Fruit fly (Drosophila melanogaster) whole organism, embryonic: ENCODE results near the gene CG32236.

Experiments used
- Awh ChIP-seq: fragments of 200-800 bp; sonication (Bioruptor generic); IDR thresholded peaks from 2 replicates; pipeline ENCODE4, ENCODE4 v1.3.6; 2022; ENCODE audit warnings: missing biosample characterization, missing genetic modification characterization
- CG10366 ChIP-seq: fragments of 200-800 bp; sonication (Bioruptor generic); IDR thresholded peaks from 2 replicates; pipeline ENCODE4 v1.3.6; 2022; ENCODE audit warnings: missing biosample characterization, missing genetic modification characterization
- CG11504 ChIP-seq: fragments of 200-800 bp; sonication (Bioruptor generic); optimal IDR thresholded peaks from 3 replicates; lab custom pipeline; 2019; ENCODE audit warnings: missing biosample characterization, mild to moderate bottlenecking, missing genetic modification characterization, moderate library complexity
- CG12391 ChIP-seq: fragments of 200-800 bp; sonication (Bioruptor generic); optimal IDR thresholded peaks from 3 replicates; lab custom pipeline; 2018; ENCODE audit warnings: missing biosample characterization, mild to moderate bottlenecking, missing genetic modification characterization, moderate library complexity
- CG14050 ChIP-seq: fragments of 200-800 bp; sonication (Bioruptor generic); IDR thresholded peaks from 3 replicates; pipeline ENCODE4 v1.3.6; 2022; ENCODE audit warnings: missing biosample characterization, missing genetic modification characterization
- CG14710 ChIP-seq: fragments of 200-800 bp; sonication (Bioruptor generic); optimal IDR thresholded peaks from 3 replicates; lab custom pipeline; 2019; ENCODE audit warnings: missing biosample characterization, mild to moderate bottlenecking, missing genetic modification characterization, moderate library complexity
- CG15514 ChIP-seq: fragments of 200-800 bp; sonication (Bioruptor generic); optimal IDR thresholded peaks from 3 replicates; lab custom pipeline; 2017; ENCODE audit warnings: missing biosample characterization, missing genetic modification characterization, mild to moderate bottlenecking, moderate library complexity, missing genetic modification reagents
- CG17568 ChIP-seq: fragments of 200-800 bp; sonication (Bioruptor generic); optimal IDR thresholded peaks from 2 replicates; lab custom pipeline; 2018; ENCODE audit warnings: missing biosample characterization, mild to moderate bottlenecking, missing genetic modification characterization, moderate library complexity
- CG17802 ChIP-seq: fragments of 200-800 bp; sonication (Bioruptor generic); optimal IDR thresholded peaks from 2 replicates; lab custom pipeline; 2018; ENCODE audit warnings: missing biosample characterization, mild to moderate bottlenecking, missing genetic modification characterization, moderate library complexity
- CG2889 ChIP-seq: fragments of 200-800 bp; sonication (Bioruptor generic); IDR thresholded peaks from 3 replicates; pipeline ENCODE4 v1.3.6; 2022; ENCODE audit warnings: missing biosample characterization, missing genetic modification characterization
- CG30020 ChIP-seq: fragments of 200-800 bp; optimal IDR thresholded peaks from 2 replicates; lab custom pipeline; 2019; ENCODE audit warnings: missing biosample characterization, mild to moderate bottlenecking, missing genetic modification characterization, moderate library complexity
- CG4730 ChIP-seq: fragments of 200-800 bp; sonication (Bioruptor generic); IDR thresholded peaks from 2 replicates; pipeline ENCODE4 v1.3.6; 2022; ENCODE audit warnings: missing biosample characterization, missing genetic modification characterization
- CG5245 ChIP-seq: fragments of 200-800 bp; sonication (Bioruptor generic); optimal IDR thresholded peaks from 3 replicates; lab custom pipeline; 2016; ENCODE audit warnings: missing biosample characterization, missing genetic modification characterization
- CG8089 ChIP-seq: fragments of 200-800 bp; sonication (Bioruptor generic); optimal IDR thresholded peaks from 3 replicates; lab custom pipeline; 2016; ENCODE audit warnings: missing biosample characterization, missing genetic modification characterization
- CG8359 ChIP-seq: fragments of 200-800 bp; sonication (Bioruptor generic); optimal IDR thresholded peaks from 2 replicates; lab custom pipeline; 2017; ENCODE audit warnings: missing biosample characterization, mild to moderate bottlenecking, missing genetic modification characterization, borderline replicate concordance
- Chrac-16 ChIP-seq: fragments of 200-800 bp; sonication (Bioruptor generic); optimal IDR thresholded peaks from 3 replicates; lab custom pipeline; 2016; ENCODE audit warnings: missing biosample characterization, missing genetic modification characterization
- Dad ChIP-seq: fragments of 200-800 bp; sonication (Bioruptor generic); optimal IDR thresholded peaks from 3 replicates; lab custom pipeline; 2016; ENCODE audit warnings: missing biosample characterization, missing genetic modification characterization
- Drgx ChIP-seq: fragments of 200-800 bp; sonication (Bioruptor generic); IDR thresholded peaks from 2 replicates; pipeline ENCODE4 v1.3.6; 2022; ENCODE audit warnings: missing biosample characterization, missing genetic modification characterization
- HLH3B ChIP-seq: fragments of 200-800 bp; sonication (Bioruptor generic); IDR thresholded peaks from 2 replicates; pipeline ENCODE4 v1.3.6; 2022; ENCODE audit warnings: missing biosample characterization, missing genetic modification characterization
- Hand ChIP-seq: fragments of 200-800 bp; sonication (Bioruptor generic); optimal IDR thresholded peaks from 2 replicates; lab custom pipeline; 2017; ENCODE audit warnings: mild to moderate bottlenecking, missing biosample characterization, missing genetic modification reagents, missing genetic modification characterization
- Hsf ChIP-seq: fragments of 200-800 bp; sonication (Bioruptor generic); optimal IDR thresholded peaks from 3 replicates; lab custom pipeline; 2016; ENCODE audit warnings: missing biosample characterization, missing genetic modification characterization
- Med ChIP-seq: fragments of 200-800 bp; sonication (Bioruptor generic); peaks from one replicate; lab custom pipeline; 2016; ENCODE audit warnings: missing biosample characterization, missing genetic modification characterization, mild to moderate bottlenecking, inconsistent platforms, moderate library complexity
- NC2β ChIP-seq: fragments of 200-800 bp; sonication (Bioruptor generic); optimal IDR thresholded peaks from 2 replicates; lab custom pipeline; 2016; ENCODE audit warnings: missing biosample characterization, missing genetic modification characterization
- Pdp1 ChIP-seq, 2 experiments: fragments of 200-800 bp; sonication (Bioruptor generic); optimal IDR thresholded peaks; 3 replicates each; lab custom pipeline; 2016; ENCODE audit warnings: missing biosample characterization in 2 of 2, missing genetic modification characterization in 2 of 2, mild to moderate bottlenecking in 1 of 2, moderate library complexity in 1 of 2
- Ptx1 ChIP-seq: fragments of 200-800 bp; sonication (Bioruptor generic); IDR thresholded peaks from 2 replicates; pipeline ENCODE4 v1.3.6; 2022; ENCODE audit warnings: missing biosample characterization, missing genetic modification characterization
- Sox102F ChIP-seq: fragments of 200-800 bp; sonication (Bioruptor generic); optimal IDR thresholded peaks from 2 replicates; lab custom pipeline; 2018; ENCODE audit warnings: missing biosample characterization, mild to moderate bottlenecking, missing genetic modification characterization, moderate library complexity
- Sry-δ ChIP-seq: fragments of 200-800 bp; sonication (Bioruptor generic); optimal IDR thresholded peaks from 2 replicates; lab custom pipeline; 2016; ENCODE audit warnings: missing biosample characterization, missing genetic modification characterization
- Ssrp ChIP-seq: fragments of 200-800 bp; sonication (Bioruptor generic); optimal IDR thresholded peaks from 2 replicates; lab custom pipeline; 2018; ENCODE audit warnings: missing biosample characterization, mild to moderate bottlenecking, missing genetic modification characterization, moderate library complexity
- ara ChIP-seq: fragments of 200-800 bp; sonication (Bioruptor generic); IDR thresholded peaks from 2 replicates; pipeline ENCODE4 v1.3.6; 2022; ENCODE audit warnings: missing biosample characterization, missing genetic modification characterization
- bsh ChIP-seq, 2 experiments: fragments of 200-800 bp; sonication (Bioruptor generic); optimal IDR thresholded peaks; 2 replicates each; lab custom pipeline; 2017 to 2018; ENCODE audit warnings: mild to moderate bottlenecking in 2 of 2, missing biosample characterization in 2 of 2, missing genetic modification characterization in 2 of 2, moderate library complexity in 1 of 2
- chif ChIP-seq, 2 experiments: fragments of 200-800 bp; sonication (Bioruptor generic); optimal IDR thresholded peaks; 3 replicates each; lab custom pipeline; 2016; ENCODE audit warnings: missing biosample characterization in 2 of 2, missing genetic modification characterization in 2 of 2
- ci ChIP-seq: fragments of 200-800 bp; sonication (Bioruptor generic); IDR thresholded peaks from 3 replicates; pipeline ENCODE4 v1.3.6; 2022; ENCODE audit warnings: missing biosample characterization, missing genetic modification characterization
- croc ChIP-seq: fragments of 200-800 bp; sonication (Bioruptor generic); conservative IDR thresholded peaks from 3 replicates; pipeline ENCODE4 v1.3.6; 2022; ENCODE audit warnings: missing biosample characterization, missing genetic modification characterization
- dati ChIP-seq: fragments of 200-800 bp; sonication (Bioruptor generic); IDR thresholded peaks from 2 replicates; pipeline ENCODE4 v1.3.6; 2022; ENCODE audit warnings: missing biosample characterization, missing genetic modification characterization
- dmrt99B ChIP-seq: fragments of 200-800 bp; sonication (Bioruptor generic); optimal IDR thresholded peaks from 2 replicates; lab custom pipeline; 2018; ENCODE audit warnings: missing biosample characterization, mild to moderate bottlenecking, missing genetic modification characterization, moderate library complexity
- gce ChIP-seq: fragments of 200-800 bp; sonication (Bioruptor generic); IDR thresholded peaks from 3 replicates; pipeline ENCODE4 v1.3.6; 2022; ENCODE audit warnings: missing biosample characterization, missing genetic modification characterization
- gcm2 ChIP-seq: fragments of 200-800 bp; sonication (Bioruptor generic); optimal IDR thresholded peaks from 2 replicates; lab custom pipeline; 2016; ENCODE audit warnings: missing biosample characterization, missing genetic modification characterization
- grau ChIP-seq: fragments of 200-800 bp; optimal IDR thresholded peaks from 3 replicates; lab custom pipeline; 2019; ENCODE audit warnings: missing biosample characterization, mild to moderate bottlenecking, missing genetic modification characterization, moderate library complexity
- hkb ChIP-seq, 2 experiments: fragments of 200-800 bp in 1 of 2; fragments of >200 bp in 1 of 2; sonication (Bioruptor generic) in 1 of 2; IDR thresholded peaks in 1 of 2; optimal IDR thresholded peaks in 1 of 2; 2 replicates each; pipeline versions ENCODE4 v1.3.6 to Lab custom; 2017 to 2022; ENCODE audit warnings: missing biosample characterization in 1 of 2, missing genetic modification characterization in 1 of 2
- kni ChIP-seq: fragments of 200-800 bp; sonication (Bioruptor generic); optimal IDR thresholded peaks from 3 replicates; lab custom pipeline; 2017; ENCODE audit warnings: mild to moderate bottlenecking, missing biosample characterization, missing genetic modification reagents, missing genetic modification characterization
- lmd ChIP-seq: fragments of 200-800 bp; sonication (Bioruptor generic); IDR thresholded peaks from 2 replicates; pipeline ENCODE4 v1.3.6; 2022; ENCODE audit warnings: missing biosample characterization, missing genetic modification characterization
- maf-S ChIP-seq: fragments of 200-800 bp; sonication (Bioruptor generic); optimal IDR thresholded peaks from 2 replicates; lab custom pipeline; 2016; ENCODE audit warnings: missing biosample characterization, missing genetic modification characterization
- otp ChIP-seq: fragments of 200-800 bp; sonication (Bioruptor generic); IDR thresholded peaks from 3 replicates; pipeline ENCODE4, ENCODE4 v1.3.6; 2022; ENCODE audit warnings: missing biosample characterization, missing genetic modification characterization
- pho ChIP-seq: fragments of 200-800 bp; sonication (Bioruptor generic); optimal IDR thresholded peaks from 2 replicates; lab custom pipeline; 2016; ENCODE audit warnings: missing biosample characterization, missing genetic modification characterization
- prd ChIP-seq, 3 experiments: fragments of >200 bp in 2 of 3; fragments of 200-800 bp in 1 of 3; sonication (Bioruptor generic) in 1 of 3; optimal IDR thresholded peaks in 2 of 3; IDR thresholded peaks in 1 of 3; 2 replicates in 2 of 3; 3 replicates in 1 of 3; pipeline versions ENCODE4 v1.3.6 to Lab custom; 2017 to 2022; ENCODE audit warnings: missing biosample characterization in 1 of 3, missing genetic modification characterization in 1 of 3
- psq ChIP-seq: fragments of 200-800 bp; sonication (Bioruptor generic); optimal IDR thresholded peaks from 2 replicates; lab custom pipeline; 2017; ENCODE audit warnings: missing biosample characterization, missing genetic modification characterization
- seq ChIP-seq: fragments of 200-800 bp; sonication (Bioruptor generic); IDR thresholded peaks from 2 replicates; pipeline ENCODE4 v1.3.6; 2022; ENCODE audit warnings: missing biosample characterization, missing genetic modification characterization
- sim ChIP-seq: fragments of 200-800 bp; sonication (Bioruptor generic); IDR thresholded peaks from 2 replicates; pipeline ENCODE4 v1.3.6; 2022; ENCODE audit warnings: missing biosample characterization, missing genetic modification characterization
- sob ChIP-seq: fragments of 200-800 bp; sonication (Bioruptor generic); IDR thresholded peaks from 2 replicates; pipeline ENCODE4 v1.3.6; 2022; ENCODE audit warnings: missing biosample characterization, missing genetic modification characterization

CG32236 gene

dm6 chr3L:4690698-4691097 is 23.5 kb upstream of the CG32236 start (continued):
- TF ChIP-seq psq (no peak), CG5245 (GFP tag; lab: Kevin White, UChicago) (no peak), seq (GFP tag; lab: Robert Waterston, UW) (peak; percentile 50), dmrt99B (peak; percentile 29), Ptx1 (peak; percentile 54), Med (GFP tag; lab: Kevin White, UChicago) (peak; percentile 87), sob (GFP tag; lab: Robert Waterston, UW) (peak; percentile 52; the same call in 1 of the 2 replicates), CG15514 (GFP tag; lab: Kevin White, UChicago) (no peak), maf-S (GFP tag; lab: Kevin White, UChicago) (no peak), CG14050 (GFP tag; lab: Robert Waterston, UW) (no peak; the same call in 2 of the 3 replicates), CG11504 (peak; percentile 40), Drgx (GFP tag; lab: Robert Waterston, UW) (peak; percentile 58), Chrac-16 (GFP tag; lab: Kevin White, UChicago) (peak; percentile 13), CG10366 (GFP tag; lab: Robert Waterston, UW) (peak; percentile 61), CG2889 (GFP tag; lab: Robert Waterston, UW) (no peak), CG14710 (tag; lab: Kevin White, UChicago) (peak; percentile 1), gcm2 (no peak), ci (GFP tag; lab: Robert Waterston, UW) (peak; percentile 65), lmd (GFP tag; lab: Robert Waterston, UW) (peak; percentile 47; the same call in 1 of the 2 replicates), CG17802 (tag; lab: Kevin White, UChicago) (no peak), Awh (GFP tag; lab: Robert Waterston, UW) (peak; percentile 57; the same call in 1 of the 2 replicates), HLH3B (GFP tag; lab: Robert Waterston, UW) (0 out of 2 replicates have a peak, but pooled peaks have one; percentile 12), Sox102F (GFP tag; lab: Kevin White, UChicago) (peak; percentile 46), prd (optimal IDR thresholded peaks at IDR 0.05; lab: Kevin White, UChicago) (no peak), prd (GFP tag; IDR thresholded peaks at IDR 0.05; lab: Robert Waterston, UW) (peak; percentile 42; the same call in 1 of the 3 replicates), CG17568 (GFP tag; lab: Kevin White, UChicago) (peak; percentile 5), kni (GFP tag; lab: Kevin White, UChicago) (no peak), Hsf (peak; percentile 22), CG8359 (GFP tag; lab: Kevin White, UChicago) (no peak), ara (GFP tag; lab: Robert Waterston, UW) (no peak), Hand (GFP tag; lab: Kevin White, UChicago) (no peak), pho (no peak), Pdp1 (GFP tag; optimal IDR thresholded peaks at IDR 0.05; lab: Kevin White, UChicago) (peak in 1 of 2 experiments; percentile 90), croc (no peak; the same call in 2 of the 3 replicates), CG12391 (tag; lab: Kevin White, UChicago) (peak; percentile 32), NC2β (GFP tag; lab: Kevin White, UChicago) (peak; percentile 19), sim (GFP tag; lab: Robert Waterston, UW) (no peak), CG8089 (GFP tag; lab: Kevin White, UChicago) (no peak), Sry-δ (GFP tag; lab: Kevin White, UChicago) (no peak), grau (tag; lab: Kevin White, UChicago) (peak; percentile 90), gce (GFP tag; lab: Robert Waterston, UW) (no peak), CG4730 (GFP tag; lab: Robert Waterston, UW) (peak; percentile 44; the same call in 1 of the 2 replicates), dati (GFP tag; lab: Robert Waterston, UW) (peak; percentile 52; the same call in 1 of the 2 replicates), chif (GFP tag; optimal IDR thresholded peaks at IDR 0.05; lab: Kevin White, UChicago) (peak in 1 of 2 experiments; percentile 36), bsh (GFP tag; optimal IDR thresholded peaks at IDR 0.05; lab: Kevin White, UChicago) (peak in 1 of 2 experiments; percentile 44), Dad (GFP tag; lab: Kevin White, UChicago) (no peak), otp (GFP tag; lab: Robert Waterston, UW) (peak; percentile 71), Ssrp (tag; lab: Kevin White, UChicago) (peak; percentile 23), hkb (optimal IDR thresholded peaks at IDR 0.05; lab: Kevin White, UChicago) (no peak), hkb (GFP tag; IDR thresholded peaks at IDR 0.05; lab: Robert Waterston, UW) (peak; percentile 28; the same call in 1 of the 2 replicates), CG30020 (tag; lab: Kevin White, UChicago) (no peak)
